Fruit fly (Drosophila melanogaster) whole organism, embryonic: ENCODE measurements around the gene Alp9.

Experiments used
- Abd-B ChIP-seq: fragments of 200-800 bp; sonication (Bioruptor generic); optimal IDR thresholded peaks from 2 replicates; lab custom pipeline; 2018; ENCODE audit warnings: missing biosample characterization, mild to moderate bottlenecking, missing genetic modification characterization, moderate library complexity
- Ada2b ChIP-seq: fragments of 200-800 bp; sonication (Bioruptor generic); IDR thresholded peaks from 2 replicates; pipeline ENCODE4 v1.3.6; 2022; ENCODE audit warnings: missing biosample characterization, missing genetic modification characterization
- Adf1 ChIP-seq: fragments of 200-800 bp; sonication (Bioruptor generic); IDR thresholded peaks from 2 replicates; pipeline ENCODE4 v1.3.6; 2022; ENCODE audit warnings: missing biosample characterization, missing genetic modification characterization
- CG11695 ChIP-seq: fragments of 200-800 bp; sonication (Bioruptor generic); IDR thresholded peaks from 3 replicates; pipeline ENCODE4 v1.3.6; 2022; ENCODE audit warnings: missing biosample characterization, missing genetic modification characterization
- CG12744 ChIP-seq: fragments of 200-800 bp; sonication (Bioruptor generic); optimal IDR thresholded peaks from 2 replicates; lab custom pipeline; 2016; ENCODE audit warnings: missing biosample characterization, missing genetic modification characterization
- CG12769 ChIP-seq: fragments of 200-800 bp; sonication (Bioruptor generic); optimal IDR thresholded peaks from 2 replicates; lab custom pipeline; 2019; ENCODE audit warnings: missing biosample characterization, mild to moderate bottlenecking, missing genetic modification characterization, moderate library complexity
- CG14050 ChIP-seq: fragments of 200-800 bp; sonication (Bioruptor generic); IDR thresholded peaks from 3 replicates; pipeline ENCODE4 v1.3.6; 2022; ENCODE audit warnings: missing biosample characterization, missing genetic modification characterization
- CG14667 ChIP-seq: fragments of 200-800 bp; sonication (Bioruptor generic); IDR thresholded peaks from 2 replicates; pipeline ENCODE4 v1.3.6; 2022; ENCODE audit warnings: missing biosample characterization, missing genetic modification characterization
- CG16813 ChIP-seq: fragments of 200-800 bp; sonication (Bioruptor generic); IDR thresholded peaks from 3 replicates; pipeline ENCODE4 v1.3.6; 2022; ENCODE audit warnings: missing biosample characterization, missing genetic modification characterization; ENCODE audit not compliant: partially characterized antibody
- CG17568 ChIP-seq: fragments of 200-800 bp; sonication (Bioruptor generic); optimal IDR thresholded peaks from 2 replicates; lab custom pipeline; 2018; ENCODE audit warnings: missing biosample characterization, mild to moderate bottlenecking, missing genetic modification characterization, moderate library complexity
- CG17829 ChIP-seq: fragments of 200-800 bp; optimal IDR thresholded peaks from 2 replicates; lab custom pipeline; 2019; ENCODE audit warnings: missing biosample characterization, mild to moderate bottlenecking, missing genetic modification characterization, moderate library complexity
- CG2199 ChIP-seq: fragments of 200-800 bp; sonication (Bioruptor generic); IDR thresholded peaks from 3 replicates; pipeline ENCODE4 v1.3.6; 2022; ENCODE audit warnings: missing biosample characterization, missing genetic modification characterization
- CG2712 ChIP-seq: fragments of 200-800 bp; optimal IDR thresholded peaks from 3 replicates; lab custom pipeline; 2019; ENCODE audit warnings: missing biosample characterization, mild to moderate bottlenecking, missing genetic modification characterization, moderate library complexity
- CG30020 ChIP-seq: fragments of 200-800 bp; optimal IDR thresholded peaks from 2 replicates; lab custom pipeline; 2019; ENCODE audit warnings: missing biosample characterization, mild to moderate bottlenecking, missing genetic modification characterization, moderate library complexity
- CG3065 ChIP-seq: fragments of 200-800 bp; sonication (Bioruptor generic); optimal IDR thresholded peaks from 2 replicates; lab custom pipeline; 2016; ENCODE audit warnings: missing biosample characterization, missing genetic modification characterization
- CG31441 ChIP-seq: fragments of 200-800 bp; sonication (Bioruptor generic); IDR thresholded peaks from 2 replicates; pipeline ENCODE4 v1.3.6; 2022; ENCODE audit warnings: missing biosample characterization, missing genetic modification characterization
- CG3838 ChIP-seq: fragments of 200-800 bp; sonication (Bioruptor generic); optimal IDR thresholded peaks from 3 replicates; lab custom pipeline; 2016; ENCODE audit warnings: missing biosample characterization, missing genetic modification characterization
- CG7839 ChIP-seq: fragments of 200-800 bp; sonication (Bioruptor generic); optimal IDR thresholded peaks from 3 replicates; lab custom pipeline; 2018; ENCODE audit warnings: missing biosample characterization, mild to moderate bottlenecking, missing genetic modification characterization, moderate library complexity
- CG8388 ChIP-seq: fragments of 200-800 bp; sonication (Bioruptor generic); optimal IDR thresholded peaks from 2 replicates; lab custom pipeline; 2019; ENCODE audit warnings: missing biosample characterization, mild to moderate bottlenecking, missing genetic modification characterization, moderate library complexity
- CG9876 ChIP-seq: fragments of 200-800 bp; sonication (Bioruptor generic); optimal IDR thresholded peaks from 2 replicates; lab custom pipeline; 2016; ENCODE audit warnings: missing biosample characterization, missing genetic modification characterization
- Dfd ChIP-seq, 2 experiments: fragments of >200 bp; optimal IDR thresholded peaks; 2 replicates each; lab custom pipeline; 2017; ENCODE audit warnings: missing biosample characterization in 2 of 2, missing genetic modification characterization in 2 of 2
- Dp ChIP-seq: fragments of 200-800 bp; sonication (Bioruptor generic); optimal IDR thresholded peaks from 2 replicates; lab custom pipeline; 2018; ENCODE audit warnings: missing biosample characterization, mild to moderate bottlenecking, missing genetic modification characterization, moderate library complexity
- Dref ChIP-seq: fragments of 200-800 bp; sonication (Bioruptor generic); IDR thresholded peaks from 2 replicates; pipeline ENCODE4 v1.3.6; 2022; ENCODE audit warnings: missing biosample characterization, missing genetic modification characterization
- E2f1 ChIP-seq: fragments of 200-800 bp; sonication (Bioruptor generic); IDR thresholded peaks from 2 replicates; pipeline ENCODE4 v1.3.6; 2022; ENCODE audit warnings: missing biosample characterization, missing genetic modification characterization
- Hmr ChIP-seq: fragments of 200-800 bp; sonication (Bioruptor generic); optimal IDR thresholded peaks from 3 replicates; lab custom pipeline; 2017; ENCODE audit warnings: mild to moderate bottlenecking, missing biosample characterization, missing genetic modification reagents, missing genetic modification characterization
- Hsf ChIP-seq: fragments of 200-800 bp; sonication (Bioruptor generic); optimal IDR thresholded peaks from 3 replicates; lab custom pipeline; 2016; ENCODE audit warnings: missing biosample characterization, missing genetic modification characterization
- Lhr ChIP-seq: fragments of 200-800 bp; sonication (Bioruptor generic); optimal IDR thresholded peaks from 3 replicates; lab custom pipeline; 2017; ENCODE audit warnings: mild to moderate bottlenecking, missing biosample characterization, missing genetic modification reagents, missing genetic modification characterization
- Mes4 ChIP-seq: fragments of 200-800 bp; sonication (Bioruptor generic); optimal IDR thresholded peaks from 2 replicates; lab custom pipeline; 2016; ENCODE audit warnings: missing biosample characterization, missing genetic modification characterization
- Side ChIP-seq: fragments of 200-800 bp; sonication (Bioruptor generic); optimal IDR thresholded peaks from 2 replicates; lab custom pipeline; 2016; ENCODE audit warnings: missing biosample characterization, missing genetic modification characterization
- Stat92E ChIP-seq, 3 experiments: fragments of >200 bp in 2 of 3; fragments of 200-800 bp in 1 of 3; sonication (Bioruptor generic) in 1 of 3; optimal IDR thresholded peaks; 2 replicates each; lab custom pipeline; 2017 to 2019; ENCODE audit warnings: missing biosample characterization in 3 of 3, missing genetic modification characterization in 3 of 3, mild to moderate bottlenecking in 1 of 3, moderate library complexity in 1 of 3
- crol ChIP-seq: fragments of 200-800 bp; sonication (Bioruptor generic); IDR thresholded peaks from 2 replicates; pipeline ENCODE4 v1.3.6; 2022; ENCODE audit warnings: missing biosample characterization, missing genetic modification characterization
- dati ChIP-seq: fragments of 200-800 bp; sonication (Bioruptor generic); IDR thresholded peaks from 2 replicates; pipeline ENCODE4 v1.3.6; 2022; ENCODE audit warnings: missing biosample characterization, missing genetic modification characterization
- disco-r ChIP-seq: fragments of 200-800 bp; sonication (Bioruptor generic); optimal IDR thresholded peaks from 2 replicates; lab custom pipeline; 2016; ENCODE audit warnings: missing biosample characterization, missing genetic modification characterization
- exex ChIP-seq: fragments of 200-800 bp; sonication (Bioruptor generic); optimal IDR thresholded peaks from 4 replicates; lab custom pipeline; 2018; ENCODE audit warnings: missing biosample characterization, mild to moderate bottlenecking, missing genetic modification characterization, moderate library complexity
- fd3F ChIP-seq: fragments of 200-800 bp; sonication (Bioruptor generic); optimal IDR thresholded peaks from 2 replicates; lab custom pipeline; 2018; ENCODE audit warnings: missing biosample characterization, mild to moderate bottlenecking, missing genetic modification characterization, moderate library complexity
- gcm2 ChIP-seq: fragments of 200-800 bp; sonication (Bioruptor generic); optimal IDR thresholded peaks from 2 replicates; lab custom pipeline; 2016; ENCODE audit warnings: missing biosample characterization, missing genetic modification characterization
- grn ChIP-seq: fragments of 200-800 bp; sonication (Bioruptor generic); optimal IDR thresholded peaks from 3 replicates; lab custom pipeline; 2017; ENCODE audit warnings: missing biosample characterization, missing genetic modification characterization
- gt ChIP-seq: fragments of 200-800 bp; sonication (Bioruptor generic); IDR thresholded peaks from 2 replicates; pipeline ENCODE4 v1.3.6; 2022; ENCODE audit warnings: missing biosample characterization, missing genetic modification characterization
- klu ChIP-seq: fragments of 200-800 bp; sonication (Bioruptor generic); IDR thresholded peaks from 2 replicates; pipeline ENCODE4 v1.3.6; 2022; ENCODE audit warnings: missing biosample characterization, missing genetic modification characterization
- lab ChIP-seq: fragments of 200-800 bp; sonication (Bioruptor generic); optimal IDR thresholded peaks from 3 replicates; lab custom pipeline; 2017; ENCODE audit warnings: missing biosample characterization, missing genetic modification characterization, mild to moderate bottlenecking, moderate library complexity, missing genetic modification reagents
- luna ChIP-seq: fragments of 200-800 bp; sonication (Bioruptor generic); optimal IDR thresholded peaks from 2 replicates; lab custom pipeline; 2016; ENCODE audit warnings: missing biosample characterization, missing genetic modification characterization
- nom ChIP-seq: fragments of 200-800 bp; sonication (Bioruptor generic); optimal IDR thresholded peaks from 2 replicates; lab custom pipeline; 2017; ENCODE audit warnings: missing biosample characterization, missing genetic modification characterization, mild to moderate bottlenecking, moderate library complexity, missing genetic modification reagents
- sens ChIP-seq: fragments of 200-800 bp; sonication (Bioruptor generic); peaks from one replicate; lab custom pipeline; 2016; ENCODE audit warnings: missing biosample characterization, missing genetic modification characterization
- slbo ChIP-seq: fragments of 200-800 bp; sonication (Bioruptor generic); IDR thresholded peaks from 2 replicates; pipeline ENCODE4 v1.3.6; 2022; ENCODE audit warnings: missing biosample characterization, missing genetic modification characterization
- ssp ChIP-seq: fragments of 200-800 bp; sonication (Bioruptor generic); IDR thresholded peaks from 2 replicates; pipeline ENCODE4 v1.3.6; 2022; ENCODE audit warnings: missing biosample characterization, missing genetic modification characterization
- stc ChIP-seq: fragments of 200-800 bp; sonication (Bioruptor generic); IDR thresholded peaks from 2 replicates; pipeline ENCODE4 v1.3.6; 2022; ENCODE audit warnings: missing biosample characterization, missing genetic modification characterization
- stwl ChIP-seq: fragments of 200-800 bp; sonication (Bioruptor generic); optimal IDR thresholded peaks from 3 replicates; lab custom pipeline; 2018; ENCODE audit warnings: missing biosample characterization, mild to moderate bottlenecking, missing genetic modification characterization, moderate library complexity
- tin ChIP-seq: fragments of 200-800 bp; sonication (Bioruptor generic); optimal IDR thresholded peaks from 3 replicates; lab custom pipeline; 2016; ENCODE audit warnings: missing biosample characterization, missing genetic modification characterization
- ttk ChIP-seq: fragments of 200-800 bp; sonication (Bioruptor generic); IDR thresholded peaks from 2 replicates; pipeline ENCODE4 v2.1.2; 2022; ENCODE audit warnings: missing biosample characterization, missing genetic modification characterization
- tup ChIP-seq: fragments of 200-800 bp; sonication (Bioruptor generic); optimal IDR thresholded peaks from 2 replicates; lab custom pipeline; 2016; ENCODE audit warnings: missing biosample characterization, mild to moderate bottlenecking, missing genetic modification characterization, moderate library complexity
- twi ChIP-seq: fragments of 200-800 bp; optimal IDR thresholded peaks from 2 replicates; lab custom pipeline; 2019; ENCODE audit warnings: missing biosample characterization, mild to moderate bottlenecking, missing genetic modification characterization, moderate library complexity

Alp9 gene

dm6 chr3L:5634188-5634894 lies 39.0 kb downstream of the Alp9 start (continued):
- no peak for TF ChIP-seq Abd-B
- peak; percentile 82 for TF ChIP-seq stwl (tag; lab: Kevin White, UChicago)
- no peak for TF ChIP-seq CG11695 (GFP tag; lab: Robert Waterston, UW)
- TF ChIP-seq gcm2 (GFP tag; lab: Kevin White, UChicago) = no peak
- TF ChIP-seq klu (GFP tag; lab: Robert Waterston, UW) = no peak
- TF ChIP-seq Side (GFP tag; lab: Kevin White, UChicago) = no peak
- TF ChIP-seq CG30020 = no peak
- TF ChIP-seq twi = no peak
- TF ChIP-seq CG7839 = no peak
- no peak for TF ChIP-seq Hsf (GFP tag; lab: Kevin White, UChicago)
- TF ChIP-seq Dp (GFP tag; lab: Kevin White, UChicago) = no peak
- peak; percentile 8; the same call in 1 of the 2 replicates for TF ChIP-seq E2f1 (GFP tag; lab: Robert Waterston, UW)
- no peak for TF ChIP-seq nom (GFP tag; lab: Kevin White, UChicago)
- TF ChIP-seq CG3065 (GFP tag; lab: Kevin White, UChicago) = no peak
- no peak for TF ChIP-seq Stat92E (GFP tag; optimal IDR thresholded peaks at IDR 0.05; lab: Kevin White, UChicago)
- no peak for TF ChIP-seq tin (GFP tag; lab: Kevin White, UChicago)
- peak; percentile 10 for TF ChIP-seq grn (GFP tag; lab: Kevin White, UChicago)
- TF ChIP-seq tup (GFP tag; lab: Kevin White, UChicago) = no peak
- no peak for TF ChIP-seq gt (GFP tag; lab: Robert Waterston, UW)
- no peak for TF ChIP-seq CG31441 (GFP tag; lab: Robert Waterston, UW)
- TF ChIP-seq CG12769 (tag; lab: Kevin White, UChicago) = no peak
- TF ChIP-seq CG2712 (tag; lab: Kevin White, UChicago) = no peak
- TF ChIP-seq Mes4 (GFP tag; lab: Kevin White, UChicago) = no peak
- TF ChIP-seq dati (GFP tag; lab: Robert Waterston, UW) = no peak
- no peak for TF ChIP-seq ssp
- no peak for TF ChIP-seq stc (GFP tag; lab: Robert Waterston, UW)
- TF ChIP-seq Lhr (GFP tag; lab: Kevin White, UChicago) = no peak
- TF ChIP-seq Hmr (GFP tag; lab: Kevin White, UChicago) = no peak
- no peak for TF ChIP-seq CG12744 (GFP tag; lab: Kevin White, UChicago)
- TF ChIP-seq CG3838 (GFP tag; lab: Kevin White, UChicago) = peak; percentile 65
- no peak for TF ChIP-seq CG8388 (GFP tag; lab: Kevin White, UChicago)
- no peak for TF ChIP-seq exex (tag; lab: Kevin White, UChicago)
- no peak for TF ChIP-seq luna (GFP tag; lab: Kevin White, UChicago)
- no peak for TF ChIP-seq ttk
- TF ChIP-seq CG17568 = no peak
- TF ChIP-seq CG9876 (GFP tag; lab: Kevin White, UChicago) = no peak
- TF ChIP-seq fd3F = no peak
- TF ChIP-seq Dfd (GFP tag; optimal IDR thresholded peaks at IDR 0.05; lab: Kevin White, UChicago) = no peak
- TF ChIP-seq Adf1 (GFP tag; lab: Robert Waterston, UW) = no peak
- TF ChIP-seq disco-r = no peak
- no peak for TF ChIP-seq lab
- TF ChIP-seq Ada2b = no peak
- TF ChIP-seq CG14050 (GFP tag; lab: Robert Waterston, UW) = no peak
- TF ChIP-seq crol (GFP tag; lab: Robert Waterston, UW) = 0 out of 2 replicates have a peak, but pooled peaks have one; percentile 31
- TF ChIP-seq CG17829 = peak; percentile 4
- TF ChIP-seq sens (GFP tag; lab: Kevin White, UChicago) = peak; percentile 36
- TF ChIP-seq Dref = no peak
- TF ChIP-seq CG16813 (GFP tag; lab: Robert Waterston, UW) = no peak; the same call in 2 of the 3 replicates
- TF ChIP-seq slbo = no peak
- no peak for TF ChIP-seq CG2199 (GFP tag; lab: Robert Waterston, UW)
- no peak for TF ChIP-seq CG14667 (GFP tag; lab: Robert Waterston, UW)
